Fruit fly (Drosophila melanogaster): ENCODE measurements around the gene unk.

Gene unk

dm6 chr3R:23157664-23158151 lies at the start of gene unk:
unk (minus strand) TSS chr3R:23157862.
- TF ChIP-seq CG14655 (GFP tag; optimal IDR thresholded peaks at IDR 0.05) (no peak), CG10348 (GFP tag; IDR thresholded peaks at IDR 0.05) (no peak)

dm6 chr3R:23207254-23207653 lies 49.6 kb upstream of the unk start:
- TF ChIP-seq CG8159 (tag; optimal IDR thresholded peaks at IDR 0.05) (no peak), EcR (GFP tag; optimal IDR thresholded peaks at IDR 0.05) (no peak), fd96Ca (GFP tag; IDR thresholded peaks at IDR 0.05) (no peak), CG10348 (GFP tag; IDR thresholded peaks at IDR 0.05) (no peak), CG15710 (tag; optimal IDR thresholded peaks at IDR 0.05) (no peak), Ets98B (GFP tag; IDR thresholded peaks at IDR 0.05) (no peak), Pif1B (GFP tag; optimal IDR thresholded peaks at IDR 0.05) (no peak), CG17806 (tag; optimal IDR thresholded peaks at IDR 0.05) (no peak), Pif1A (GFP tag; optimal IDR thresholded peaks at IDR 0.05) (no peak), CG9948 (tag; optimal IDR thresholded peaks at IDR 0.05) (no peak), CG13204 (GFP tag; optimal IDR thresholded peaks at IDR 0.05) (no peak)

- TF ChIP-seq CG10348 (GFP tag; IDR thresholded peaks at IDR 0.05): no peak
- TF ChIP-seq CG12605 (GFP tag; IDR thresholded peaks at IDR 0.05): no peak
- no peak for TF ChIP-seq Ets98B (GFP tag; IDR thresholded peaks at IDR 0.05)
- TF ChIP-seq rn (GFP tag; IDR thresholded peaks at IDR 0.05): no peak
- no peak for TF ChIP-seq EcR (GFP tag; optimal IDR thresholded peaks at IDR 0.05)
- no peak for TF ChIP-seq CG34367 (tag; optimal IDR thresholded peaks at IDR 0.05)
- no peak for TF ChIP-seq D1 (tag; optimal IDR thresholded peaks at IDR 0.05)
- no peak for TF ChIP-seq Pif1B (GFP tag; optimal IDR thresholded peaks at IDR 0.05)
- TF ChIP-seq CG17806 (tag; optimal IDR thresholded peaks at IDR 0.05): no peak
- no peak for TF ChIP-seq CG9948 (tag; optimal IDR thresholded peaks at IDR 0.05)
- no peak for TF ChIP-seq gl (tag; optimal IDR thresholded peaks at IDR 0.05)
- TF ChIP-seq CG4496 (GFP tag; IDR thresholded peaks at IDR 0.05): no peak
- no peak for TF ChIP-seq CG13204 (GFP tag; optimal IDR thresholded peaks at IDR 0.05)
- TF ChIP-seq CG32121 (GFP tag; IDR thresholded peaks at IDR 0.05): no peak
- TF ChIP-seq CG14655 (GFP tag; optimal IDR thresholded peaks at IDR 0.05): no peak
These were observed 46.3 kb upstream of the unk start, which contains the start of gene fzo for dm6 chr3R:23203934-23204333. fzo (minus strand) TSS chr3R:23204034.

- TF ChIP-seq CG32121 (GFP tag; IDR thresholded peaks at IDR 0.05): peak; percentile 45; the same call in 1 of the 2 replicates
- no peak for TF ChIP-seq CG8301 (tag; optimal IDR thresholded peaks at IDR 0.05)
- no peak for TF ChIP-seq CG12605 (GFP tag; IDR thresholded peaks at IDR 0.05)
- no peak for TF ChIP-seq D1 (tag; optimal IDR thresholded peaks at IDR 0.05)
- TF ChIP-seq Pif1B (GFP tag; optimal IDR thresholded peaks at IDR 0.05): no peak
- TF ChIP-seq Ets98B (GFP tag; IDR thresholded peaks at IDR 0.05): peak; percentile 27
- no peak for TF ChIP-seq EcR (GFP tag; optimal IDR thresholded peaks at IDR 0.05)
- TF ChIP-seq CG34367 (tag; optimal IDR thresholded peaks at IDR 0.05): peak; percentile 22
- TF ChIP-seq Pif1A (GFP tag; optimal IDR thresholded peaks at IDR 0.05): peak; percentile 38
- TF ChIP-seq CG14655 (GFP tag; optimal IDR thresholded peaks at IDR 0.05): no peak
- TF ChIP-seq CG15710 (tag; optimal IDR thresholded peaks at IDR 0.05): peak; percentile 27
- TF ChIP-seq CG13204 (GFP tag; optimal IDR thresholded peaks at IDR 0.05): no peak
- peak; percentile 34 for TF ChIP-seq gl (tag; optimal IDR thresholded peaks at IDR 0.05)
- 0 out of 3 replicates have a peak, but pooled peaks have one; percentile 48 for TF ChIP-seq fd96Ca (GFP tag; IDR thresholded peaks at IDR 0.05)
- peak; percentile 66 for TF ChIP-seq Snoo (tag; optimal IDR thresholded peaks at IDR 0.05)
- no peak for TF ChIP-seq CG9948 (tag; optimal IDR thresholded peaks at IDR 0.05)
These were observed 43.5 kb upstream of the unk start for dm6 chr3R:23201122-23201521.

- no peak for TF ChIP-seq Pif1B (GFP tag; optimal IDR thresholded peaks at IDR 0.05)
- TF ChIP-seq Snoo (tag; optimal IDR thresholded peaks at IDR 0.05): no peak
- TF ChIP-seq CG15710 (tag; optimal IDR thresholded peaks at IDR 0.05): no peak
- no peak for TF ChIP-seq fd96Ca (GFP tag; IDR thresholded peaks at IDR 0.05)
- TF ChIP-seq CG14655 (GFP tag; optimal IDR thresholded peaks at IDR 0.05): no peak
- no peak for TF ChIP-seq CG8159 (tag; optimal IDR thresholded peaks at IDR 0.05)
- TF ChIP-seq CG4496 (GFP tag; IDR thresholded peaks at IDR 0.05): no peak
- no peak for TF ChIP-seq CG17806 (tag; optimal IDR thresholded peaks at IDR 0.05)
- no peak for TF ChIP-seq CG9948 (tag; optimal IDR thresholded peaks at IDR 0.05)
- TF ChIP-seq CG34367 (tag; optimal IDR thresholded peaks at IDR 0.05): no peak
- TF ChIP-seq gl (tag; optimal IDR thresholded peaks at IDR 0.05): no peak
- no peak for TF ChIP-seq Pif1A (GFP tag; optimal IDR thresholded peaks at IDR 0.05)
- no peak for TF ChIP-seq Ets98B (GFP tag; IDR thresholded peaks at IDR 0.05)
- TF ChIP-seq CG10348 (GFP tag; IDR thresholded peaks at IDR 0.05): no peak
- TF ChIP-seq EcR (GFP tag; optimal IDR thresholded peaks at IDR 0.05): no peak
- TF ChIP-seq D1 (tag; optimal IDR thresholded peaks at IDR 0.05): no peak
- no peak for TF ChIP-seq CG12605 (GFP tag; IDR thresholded peaks at IDR 0.05)
- no peak for TF ChIP-seq rn (GFP tag; IDR thresholded peaks at IDR 0.05)
- no peak for TF ChIP-seq CG13204 (GFP tag; optimal IDR thresholded peaks at IDR 0.05)
These were observed 38.0 kb upstream of the unk start for dm6 chr3R:23195711-23196110.

dm6 chr3R:23193400-23193799 lies 35.7 kb upstream of the unk start:
- TF ChIP-seq CG32121 (GFP tag; IDR thresholded peaks at IDR 0.05) (no peak), gl (tag; optimal IDR thresholded peaks at IDR 0.05) (no peak), fd96Ca (GFP tag; IDR thresholded peaks at IDR 0.05) (0 out of 3 replicates have a peak, but pooled peaks have one; percentile 29), CG15710 (tag; optimal IDR thresholded peaks at IDR 0.05) (no peak)

- TF ChIP-seq EcR (GFP tag; optimal IDR thresholded peaks at IDR 0.05) (no peak), gl (tag; optimal IDR thresholded peaks at IDR 0.05) (no peak), CG10348 (GFP tag; IDR thresholded peaks at IDR 0.05) (no peak), CG4496 (GFP tag; IDR thresholded peaks at IDR 0.05) (no peak), CG32121 (GFP tag; IDR thresholded peaks at IDR 0.05) (no peak), CG17806 (tag; optimal IDR thresholded peaks at IDR 0.05) (no peak), Pif1A (GFP tag; optimal IDR thresholded peaks at IDR 0.05) (no peak), D1 (tag; optimal IDR thresholded peaks at IDR 0.05) (no peak), Ets98B (GFP tag; IDR thresholded peaks at IDR 0.05) (no peak), CG34367 (tag; optimal IDR thresholded peaks at IDR 0.05) (no peak), CG9948 (tag; optimal IDR thresholded peaks at IDR 0.05) (no peak), CG14655 (GFP tag; optimal IDR thresholded peaks at IDR 0.05) (no peak)
These were observed 35.3 kb upstream of the unk start for dm6 chr3R:23192984-23193383.

All from whole organism, pupa.